Worm (Caenorhabditis elegans) whole organism, mixed stage, embryonic: ENCODE measurements around the gene vha-15.

Experiments
- M03D4.4 ChIP-seq: sonication (generic microtip); optimal IDR thresholded peaks from 2 replicates; lab custom pipeline; 2017; ENCODE audit warnings: mild to moderate bottlenecking, missing genetic modification characterization, missing compliant biosample characterization
- bed-3 ChIP-seq: fragments of 200-800 bp; sonication (Bioruptor generic); optimal IDR thresholded peaks from 3 replicates; lab custom pipeline; 2018; ENCODE audit warnings: mild to moderate bottlenecking, missing genetic modification characterization, moderate library complexity, missing compliant biosample characterization
- blmp-1 ChIP-seq: fragments of 150-350 bp; optimal IDR thresholded peaks from 2 replicates; lab custom pipeline; 2014; ENCODE audit warnings: missing biosample characterization, missing genetic modification characterization
- ceh-39 ChIP-seq: fragments of 150-350 bp; optimal IDR thresholded peaks from 2 replicates; lab custom pipeline; 2014; ENCODE audit warnings: missing biosample characterization, missing genetic modification characterization
- ceh-43 ChIP-seq: fragments of 200-800 bp; sonication (Bioruptor generic); optimal IDR thresholded peaks from 2 replicates; lab custom pipeline; 2018; ENCODE audit warnings: mild to moderate bottlenecking, missing genetic modification characterization, moderate library complexity, missing compliant biosample characterization
- ceh-83 ChIP-seq: fragments of 200-800 bp; sonication (Bioruptor generic); optimal IDR thresholded peaks from 2 replicates; lab custom pipeline; 2018; ENCODE audit warnings: mild to moderate bottlenecking, missing genetic modification characterization, missing compliant biosample characterization
- ces-1 ChIP-seq: fragments of 150-350 bp; optimal IDR thresholded peaks from 2 replicates; lab custom pipeline; 2014; ENCODE audit warnings: missing biosample characterization, missing genetic modification reagents, missing genetic modification characterization
- cnd-1 ChIP-seq: fragments of 200-800 bp; sonication (Bioruptor generic); optimal IDR thresholded peaks from 2 replicates; lab custom pipeline; 2018; ENCODE audit warnings: mild to moderate bottlenecking, missing genetic modification characterization, missing compliant biosample characterization
- drap-1 ChIP-seq: fragments of 200-800 bp; sonication (Bioruptor generic); optimal IDR thresholded peaks from 3 replicates; lab custom pipeline; 2018; ENCODE audit warnings: mild to moderate bottlenecking, missing genetic modification characterization, missing compliant biosample characterization
- elt-1 ChIP-seq: sonication (generic microtip); optimal IDR thresholded peaks from 2 replicates; lab custom pipeline; 2017; ENCODE audit warnings: missing genetic modification characterization, mild to moderate bottlenecking, missing compliant biosample characterization, antibody characterized with exemption, moderate library complexity, borderline replicate concordance; ENCODE audit not compliant: insufficient read depth
- elt-3 ChIP-seq: fragments of 150-350 bp; optimal IDR thresholded peaks from 2 replicates; lab custom pipeline; 2014; ENCODE audit warnings: missing biosample characterization, missing genetic modification characterization
- flh-1 ChIP-seq: fragments of 200-800 bp; sonication (Bioruptor generic); optimal IDR thresholded peaks from 2 replicates; lab custom pipeline; 2018; ENCODE audit warnings: mild to moderate bottlenecking, missing genetic modification characterization, moderate library complexity, missing compliant biosample characterization
- ham-2 ChIP-seq: fragments of 200-800 bp; sonication (Bioruptor generic); optimal IDR thresholded peaks from 2 replicates; lab custom pipeline; 2018; ENCODE audit warnings: mild to moderate bottlenecking, missing genetic modification characterization, missing compliant biosample characterization
- hlh-1 ChIP-seq: fragments of 150-350 bp; optimal IDR thresholded peaks from 2 replicates; lab custom pipeline; 2014; ENCODE audit warnings: missing biosample characterization, missing genetic modification reagents, missing genetic modification characterization
- lin-13 ChIP-seq: fragments of 150-350 bp; optimal IDR thresholded peaks from 2 replicates; lab custom pipeline; 2014; ENCODE audit warnings: missing biosample characterization, missing genetic modification characterization
- lin-32 ChIP-seq: fragments of 200-800 bp; sonication (Bioruptor generic); optimal IDR thresholded peaks from 2 replicates; lab custom pipeline; 2018; ENCODE audit warnings: mild to moderate bottlenecking, missing genetic modification characterization, missing compliant biosample characterization
- lsy-2 ChIP-seq: fragments of 150-350 bp; optimal IDR thresholded peaks from 2 replicates; lab custom pipeline; 2014; ENCODE audit warnings: missing biosample characterization, missing genetic modification characterization
- mab-5 ChIP-seq: fragments of 150-350 bp; optimal IDR thresholded peaks from 2 replicates; lab custom pipeline; 2014; ENCODE audit warnings: missing biosample characterization, missing genetic modification characterization
- mep-1 ChIP-seq: fragments of 150-350 bp; optimal IDR thresholded peaks from 2 replicates; lab custom pipeline; 2017; ENCODE audit warnings: missing biosample characterization, missing genetic modification reagents, missing genetic modification characterization, inconsistent platforms
- mls-2 ChIP-seq: sonication (generic microtip); optimal IDR thresholded peaks from 2 replicates; lab custom pipeline; 2016; ENCODE audit warnings: mild to moderate bottlenecking, missing genetic modification characterization, moderate library complexity, missing compliant biosample characterization
- nhr-12 ChIP-seq: fragments of 150-350 bp; optimal IDR thresholded peaks from 2 replicates; lab custom pipeline; 2014; ENCODE audit warnings: missing biosample characterization, missing genetic modification characterization
- nhr-2 ChIP-seq: fragments of 150-350 bp; optimal IDR thresholded peaks from 2 replicates; lab custom pipeline; 2014; ENCODE audit warnings: missing biosample characterization, missing genetic modification characterization
- nhr-237 ChIP-seq: fragments of 150-350 bp; optimal IDR thresholded peaks from 2 replicates; lab custom pipeline; 2014; ENCODE audit warnings: missing biosample characterization, missing genetic modification characterization
- nhr-28 ChIP-seq: fragments of 150-350 bp; optimal IDR thresholded peaks from 2 replicates; lab custom pipeline; 2014; ENCODE audit warnings: missing biosample characterization, missing genetic modification characterization
- nhr-76 ChIP-seq: sonication (generic microtip); optimal IDR thresholded peaks from 2 replicates; lab custom pipeline; 2017; ENCODE audit warnings: missing biosample characterization, missing genetic modification characterization
- pha-4 ChIP-seq: fragments of 150-350 bp; optimal IDR thresholded peaks from 2 replicates; lab custom pipeline; 2018; ENCODE audit warnings: missing biosample characterization, missing genetic modification reagents, missing genetic modification characterization
- sem-2 ChIP-seq: fragments of 200-800 bp; sonication (Bioruptor generic); optimal IDR thresholded peaks from 2 replicates; lab custom pipeline; 2018; ENCODE audit warnings: mild to moderate bottlenecking, missing genetic modification characterization, missing compliant biosample characterization
- snpc-4 ChIP-seq: fragments of 150-350 bp; optimal IDR thresholded peaks from 2 replicates; lab custom pipeline; 2014; ENCODE audit warnings: missing biosample characterization, missing genetic modification characterization
- sptf-1 ChIP-seq: sonication (generic microtip); optimal IDR thresholded peaks from 2 replicates; lab custom pipeline; 2017; ENCODE audit warnings: mild to moderate bottlenecking, missing genetic modification characterization, moderate library complexity, missing compliant biosample characterization
- tbx-8 ChIP-seq: fragments of 200-800 bp; sonication (Bioruptor generic); optimal IDR thresholded peaks from 2 replicates; lab custom pipeline; 2018; ENCODE audit warnings: mild to moderate bottlenecking, missing genetic modification characterization, moderate library complexity, missing compliant biosample characterization
- unc-120 ChIP-seq: sonication (generic microtip); optimal IDR thresholded peaks from 2 replicates; lab custom pipeline; 2017; ENCODE audit warnings: missing genetic modification characterization, missing compliant biosample characterization; ENCODE audit not compliant: poor library complexity, severe bottlenecking
- unc-39 ChIP-seq: fragments of 150-350 bp; optimal IDR thresholded peaks from 2 replicates; lab custom pipeline; 2014; ENCODE audit warnings: missing biosample characterization, missing genetic modification characterization
- unc-62 ChIP-seq: fragments of 150-350 bp; optimal IDR thresholded peaks from 2 replicates; lab custom pipeline; 2014; ENCODE audit warnings: missing biosample characterization, missing genetic modification reagents, missing genetic modification characterization
- zip-8 ChIP-seq: fragments of 150-350 bp; optimal IDR thresholded peaks from 2 replicates; lab custom pipeline; 2014; ENCODE audit warnings: missing biosample characterization, missing genetic modification characterization
- ztf-11 ChIP-seq: fragments of 150-350 bp; optimal IDR thresholded peaks from 2 replicates; lab custom pipeline; 2014; ENCODE audit warnings: missing biosample characterization, missing genetic modification characterization

vha-15 gene

ce11 chrX:2233929-2234328 lies 3.8 kb upstream of the vha-15 start, which contains the start of gene T14F9.2:
Gene T14F9.2 (plus strand): TSS chrX:2234324.
- TF ChIP-seq sem-2 (GFP tag; lab: Kevin White, UChicago), result no peak
- TF ChIP-seq drap-1 (GFP tag; lab: Kevin White, UChicago), result no peak
- TF ChIP-seq bed-3 (GFP tag; lab: Kevin White, UChicago), result no peak
- TF ChIP-seq ceh-43 (GFP tag; lab: Kevin White, UChicago), result no peak
- TF ChIP-seq lin-13 (tag; lab: Kevin White, UChicago), result no peak
- peak; percentile 12 for TF ChIP-seq nhr-2 (tag; lab: Kevin White, UChicago)
- no peak for TF ChIP-seq elt-3 (tag; lab: Kevin White, UChicago)
- no peak for TF ChIP-seq mep-1 (tag; lab: Kevin White, UChicago)
- no peak for TF ChIP-seq flh-1 (GFP tag; lab: Kevin White, UChicago)
- TF ChIP-seq ces-1 (GFP tag; lab: Kevin White, UChicago), result peak; percentile 11
- TF ChIP-seq tbx-8 (GFP tag; lab: Kevin White, UChicago), result no peak
- peak; percentile 78 for TF ChIP-seq elt-1 (tag; lab: Kevin White, UChicago)
- TF ChIP-seq unc-39 (tag; lab: Kevin White, UChicago), result no peak
- TF ChIP-seq M03D4.4 (tag; lab: Kevin White, UChicago), result no peak
- TF ChIP-seq pha-4, result no peak
- TF ChIP-seq blmp-1 (tag; lab: Kevin White, UChicago), result no peak
- TF ChIP-seq unc-120 (tag; lab: Kevin White, UChicago), result no peak
- TF ChIP-seq ceh-83 (GFP tag; lab: Kevin White, UChicago), result no peak
- no peak for TF ChIP-seq ztf-11 (tag; lab: Kevin White, UChicago)
- peak; percentile 59 for TF ChIP-seq hlh-1
- TF ChIP-seq lin-32, result peak; percentile 26
- no peak for TF ChIP-seq snpc-4 (tag; lab: Kevin White, UChicago)
- no peak for TF ChIP-seq nhr-237 (tag; lab: Kevin White, UChicago)
- TF ChIP-seq mls-2 (tag; lab: Kevin White, UChicago), result no peak
- TF ChIP-seq ceh-39, result peak; percentile 0

- TF ChIP-seq lin-13 (tag; lab: Kevin White, UChicago) (no peak), unc-62 (GFP tag; lab: Kevin White, UChicago) (no peak), ham-2 (GFP tag; lab: Kevin White, UChicago) (no peak), nhr-12 (no peak), unc-39 (tag; lab: Kevin White, UChicago) (no peak), mab-5 (tag; lab: Kevin White, UChicago) (no peak), flh-1 (GFP tag; lab: Kevin White, UChicago) (no peak), mep-1 (tag; lab: Kevin White, UChicago) (no peak), ceh-83 (GFP tag; lab: Kevin White, UChicago) (no peak), M03D4.4 (tag; lab: Kevin White, UChicago) (no peak), ceh-43 (GFP tag; lab: Kevin White, UChicago) (no peak), nhr-28 (no peak), unc-120 (tag; lab: Kevin White, UChicago) (no peak)
- TF ChIP-seq, all 35 proteins: peak for 0
These were observed 3.6 kb downstream of the vha-15 start for ce11 chrX:2241147-2241798.

ce11 chrX:2242568-2243185 lies 5.0 kb downstream of the vha-15 start, which contains the start of gene rpl-11.2:
Gene rpl-11.2 (minus strand): TSS chrX:2242618.
- TF ChIP-seq nhr-28, result no peak
- TF ChIP-seq tbx-8 (GFP tag; lab: Kevin White, UChicago), result no peak
- TF ChIP-seq lin-32, result peak; percentile 31
- TF ChIP-seq blmp-1 (tag; lab: Kevin White, UChicago), result no peak
- TF ChIP-seq snpc-4 (tag; lab: Kevin White, UChicago), result no peak
- peak; percentile 48 for TF ChIP-seq M03D4.4 (tag; lab: Kevin White, UChicago)
- peak; percentile 92 for TF ChIP-seq lin-13 (tag; lab: Kevin White, UChicago)
- TF ChIP-seq ceh-39, result peak; percentile 90
- TF ChIP-seq nhr-12, result peak; percentile 26
- no peak for TF ChIP-seq zip-8
- no peak for TF ChIP-seq flh-1 (GFP tag; lab: Kevin White, UChicago)
- TF ChIP-seq cnd-1 (tag; lab: Kevin White, UChicago), result peak; percentile 68
- peak; percentile 77 for TF ChIP-seq sptf-1 (tag; lab: Kevin White, UChicago)
- TF ChIP-seq mls-2 (tag; lab: Kevin White, UChicago), result no peak
- TF ChIP-seq elt-3 (tag; lab: Kevin White, UChicago), result no peak
- no peak for TF ChIP-seq mab-5 (tag; lab: Kevin White, UChicago)
- TF ChIP-seq bed-3 (GFP tag; lab: Kevin White, UChicago), result no peak
- no peak for TF ChIP-seq ham-2 (GFP tag; lab: Kevin White, UChicago)
- peak; percentile 99 for TF ChIP-seq mep-1 (tag; lab: Kevin White, UChicago)
- TF ChIP-seq unc-62 (GFP tag; lab: Kevin White, UChicago), result peak; percentile 93
- peak; percentile 76 for TF ChIP-seq ztf-11 (tag; lab: Kevin White, UChicago)
- TF ChIP-seq ceh-83 (GFP tag; lab: Kevin White, UChicago), result no peak
- TF ChIP-seq ceh-43 (GFP tag; lab: Kevin White, UChicago), result no peak
- TF ChIP-seq ces-1 (GFP tag; lab: Kevin White, UChicago), result peak; percentile 75
- no peak for TF ChIP-seq unc-39 (tag; lab: Kevin White, UChicago)
- peak; percentile 8 for TF ChIP-seq drap-1 (GFP tag; lab: Kevin White, UChicago)
- peak; percentile 83 for TF ChIP-seq hlh-1
- TF ChIP-seq nhr-237 (tag; lab: Kevin White, UChicago), result peak; percentile 89
- peak; percentile 99 for TF ChIP-seq lsy-2 (tag; lab: Kevin White, UChicago)
- peak; percentile 97 for TF ChIP-seq pha-4
- no peak for TF ChIP-seq sem-2 (GFP tag; lab: Kevin White, UChicago)
- peak; percentile 70 for TF ChIP-seq nhr-2 (tag; lab: Kevin White, UChicago)
- peak; percentile 31 for TF ChIP-seq elt-1 (tag; lab: Kevin White, UChicago)
- no peak for TF ChIP-seq nhr-76 (tag; lab: Kevin White, UChicago)
- peak; percentile 61 for TF ChIP-seq unc-120 (tag; lab: Kevin White, UChicago)
